Worm (Caenorhabditis elegans) whole organism, L4 larva: Measurements from ENCODE around the gene C18D11.3.
A peak's percentile ranks its signal among the peaks of the same experiment; 100 is the strongest.

Source experiments
- F10B5.3 ChIP-seq: sonication (generic microtip); optimal IDR thresholded peaks from 2 replicates; lab custom pipeline; 2016; ENCODE audit warnings: mild to moderate bottlenecking, missing genetic modification characterization, missing compliant biosample characterization
- F37D6.2 ChIP-seq: sonication (generic microtip); optimal IDR thresholded peaks from 2 replicates; lab custom pipeline; 2016; ENCODE audit warnings: mild to moderate bottlenecking, missing genetic modification characterization, missing compliant biosample characterization
- F49E8.2 ChIP-seq: sonication (generic microtip); optimal IDR thresholded peaks from 2 replicates; lab custom pipeline; 2016; ENCODE audit warnings: missing compliant biosample characterization, mild to moderate bottlenecking, missing genetic modification characterization, borderline replicate concordance
- R02D3.7 ChIP-seq: fragments of 150-350 bp; sonication (generic microtip); optimal IDR thresholded peaks from 3 replicates; lab custom pipeline; 2014; ENCODE audit warnings: missing biosample characterization, missing genetic modification characterization
- T20F7.1 ChIP-seq: fragments of 200-800 bp; sonication (Bioruptor generic); optimal IDR thresholded peaks from 2 replicates; lab custom pipeline; 2018; ENCODE audit warnings: mild to moderate bottlenecking, missing genetic modification characterization, missing compliant biosample characterization
- Y5F2A.4 ChIP-seq: fragments of 200-800 bp; sonication (Bioruptor generic); optimal IDR thresholded peaks from 2 replicates; lab custom pipeline; 2018; ENCODE audit warnings: mild to moderate bottlenecking, missing genetic modification characterization, missing compliant biosample characterization
- ZK546.5 ChIP-seq, 2 experiments: sonication (generic microtip); optimal IDR thresholded peaks; 2 replicates each; lab custom pipeline; 2017; ENCODE audit warnings: missing biosample characterization in 2 of 2, missing genetic modification characterization in 2 of 2
- ama-1 ChIP-seq: fragments of 150-350 bp; optimal IDR thresholded peaks from 2 replicates; lab custom pipeline; 2014; ENCODE audit warnings: inconsistent platforms, mixed read lengths
- ceh-32 ChIP-seq: sonication (generic microtip); optimal IDR thresholded peaks from 2 replicates; lab custom pipeline; 2016; ENCODE audit warnings: mild to moderate bottlenecking, missing genetic modification characterization, missing compliant biosample characterization; ENCODE audit not compliant: poor library complexity
- ceh-44 ChIP-seq: fragments of 200-800 bp; sonication (Bioruptor generic); IDR thresholded peaks from 2 replicates; pipeline ENCODE4 v1.3.6; 2022; ENCODE audit warnings: missing genetic modification reagents, missing genetic modification characterization, missing compliant biosample characterization
- ctbp-1 ChIP-seq: fragments of 200-800 bp; sonication (Bioruptor generic); IDR thresholded peaks from 2 replicates; pipeline ENCODE4 v1.3.6; 2022; ENCODE audit warnings: missing genetic modification reagents, missing genetic modification characterization, missing compliant biosample characterization
- daf-16 ChIP-seq, 3 experiments: sonication (generic microtip); optimal IDR thresholded peaks; 2 replicates each; lab custom pipeline; 2016 to 2017; ENCODE audit warnings: missing genetic modification characterization in 3 of 3, missing genetic modification reagents in 3 of 3, mild to moderate bottlenecking in 2 of 3, missing compliant biosample characterization in 2 of 3, missing biosample characterization in 1 of 3, moderate library complexity in 1 of 3
- daf-19 ChIP-seq: fragments of 200-800 bp; sonication (Bioruptor generic); conservative IDR thresholded peaks from 2 replicates; pipeline ENCODE4 v1.3.6; 2022; ENCODE audit warnings: missing genetic modification characterization, missing compliant biosample characterization
- dmd-8 ChIP-seq: fragments of 200-800 bp; sonication (Bioruptor generic); IDR thresholded peaks from 2 replicates; pipeline ENCODE4 v1.3.6; 2022; ENCODE audit warnings: missing genetic modification characterization, missing compliant biosample characterization
- dpl-1 ChIP-seq: fragments of 150-350 bp; optimal IDR thresholded peaks from 2 replicates; lab custom pipeline; 2014; ENCODE audit warnings: missing biosample characterization, missing genetic modification reagents, missing genetic modification characterization
- duxl-1 ChIP-seq: sonication (generic microtip); optimal IDR thresholded peaks from 2 replicates; lab custom pipeline; 2016; ENCODE audit warnings: mild to moderate bottlenecking, missing genetic modification characterization, moderate library complexity, missing compliant biosample characterization; ENCODE audit not compliant: poor library complexity
- hmg-1.1 ChIP-seq: fragments of 200-800 bp; sonication (Bioruptor generic); IDR thresholded peaks from 2 replicates; pipeline ENCODE4 v1.3.6; 2022; ENCODE audit warnings: missing genetic modification reagents, missing genetic modification characterization, missing compliant biosample characterization
- jun-1 ChIP-seq: fragments of 150-350 bp; optimal IDR thresholded peaks from 2 replicates; lab custom pipeline; 2014; ENCODE audit warnings: missing biosample characterization, missing genetic modification reagents, missing genetic modification characterization
- lin-15B ChIP-seq: fragments of 150-350 bp; sonication (generic microtip); optimal IDR thresholded peaks from 3 replicates; lab custom pipeline; 2014; ENCODE audit warnings: missing biosample characterization, missing genetic modification characterization
- madf-5 ChIP-seq, 2 experiments: fragments of 200-800 bp; sonication (Bioruptor generic); IDR thresholded peaks; 2 replicates each; pipeline ENCODE4 v1.3.6; 2022; ENCODE audit warnings: missing compliant biosample characterization in 2 of 2, missing genetic modification characterization in 2 of 2
- mxl-3 ChIP-seq: fragments of 200-800 bp; sonication (Bioruptor generic); optimal IDR thresholded peaks from 2 replicates; lab custom pipeline; 2018; ENCODE audit warnings: mild to moderate bottlenecking, missing genetic modification characterization, missing compliant biosample characterization
- nhr-10 ChIP-seq: fragments of 150-350 bp; optimal IDR thresholded peaks from 2 replicates; lab custom pipeline; 2014; ENCODE audit warnings: missing biosample characterization, missing genetic modification characterization
- nhr-102 ChIP-seq: sonication (generic microtip); optimal IDR thresholded peaks from 2 replicates; lab custom pipeline; 2016; ENCODE audit warnings: mild to moderate bottlenecking, missing genetic modification characterization, moderate library complexity, missing compliant biosample characterization
- nhr-11 ChIP-seq: fragments of 150-350 bp; optimal IDR thresholded peaks from 2 replicates; lab custom pipeline; 2014; ENCODE audit warnings: missing biosample characterization, missing genetic modification characterization
- nhr-111 ChIP-seq: fragments of 200-800 bp; sonication (Bioruptor generic); optimal IDR thresholded peaks from 2 replicates; lab custom pipeline; 2018; ENCODE audit warnings: mild to moderate bottlenecking, missing genetic modification characterization, missing compliant biosample characterization
- nhr-28 ChIP-seq: fragments of 150-350 bp; optimal IDR thresholded peaks from 2 replicates; lab custom pipeline; 2014; ENCODE audit warnings: missing biosample characterization, missing genetic modification characterization
- nhr-41 ChIP-seq: fragments of 200-800 bp; sonication (Bioruptor generic); IDR thresholded peaks from 2 replicates; pipeline ENCODE4 v1.3.6; 2022; ENCODE audit warnings: missing genetic modification reagents, missing genetic modification characterization, missing compliant biosample characterization
- nhr-42 ChIP-seq: fragments of 200-800 bp; sonication (Bioruptor generic); IDR thresholded peaks from 2 replicates; pipeline ENCODE4 v1.3.6; 2022; ENCODE audit warnings: missing genetic modification characterization, missing compliant biosample characterization
- nhr-6 ChIP-seq: fragments of 150-350 bp; optimal IDR thresholded peaks from 2 replicates; lab custom pipeline; 2014; ENCODE audit warnings: missing biosample characterization, missing genetic modification characterization
- nhr-76 ChIP-seq: fragments of 150-350 bp; optimal IDR thresholded peaks from 2 replicates; lab custom pipeline; 2014; ENCODE audit warnings: missing biosample characterization, missing genetic modification characterization
- pha-4 ChIP-seq, 2 experiments: fragments of 150-350 bp in 1 of 2; fragments of 200-800 bp in 1 of 2; sonication (Bioruptor generic) in 1 of 2; IDR thresholded peaks in 1 of 2; optimal IDR thresholded peaks in 1 of 2; 2 replicates each; pipeline versions ENCODE4 v1.3.6 to Lab custom; 2014 to 2022; ENCODE audit warnings: missing genetic modification characterization in 2 of 2, missing genetic modification reagents in 2 of 2, missing biosample characterization in 1 of 2, missing compliant biosample characterization in 1 of 2
- set-16 ChIP-seq: fragments of 200-800 bp; sonication (Bioruptor generic); IDR thresholded peaks from 2 replicates; pipeline ENCODE4 v1.3.6; 2022; ENCODE audit warnings: missing genetic modification reagents, missing genetic modification characterization, missing compliant biosample characterization
- skn-1 ChIP-seq: fragments of 150-350 bp; optimal IDR thresholded peaks from 2 replicates; lab custom pipeline; 2014; ENCODE audit warnings: missing biosample characterization, missing genetic modification characterization
- spr-1 ChIP-seq: sonication (generic microtip); optimal IDR thresholded peaks from 2 replicates; lab custom pipeline; 2016; ENCODE audit warnings: mild to moderate bottlenecking, missing genetic modification characterization, missing compliant biosample characterization
- spr-3 ChIP-seq: fragments of 200-800 bp; sonication (Bioruptor generic); optimal IDR thresholded peaks from 2 replicates; lab custom pipeline; 2018; ENCODE audit warnings: mild to moderate bottlenecking, missing genetic modification characterization, missing compliant biosample characterization
- tag-97 ChIP-seq: fragments of 200-800 bp; sonication (Bioruptor generic); IDR thresholded peaks from 2 replicates; pipeline ENCODE4 v1.3.6; 2022; ENCODE audit warnings: missing genetic modification characterization, missing compliant biosample characterization
- zip-2 ChIP-seq: fragments of 150-350 bp; optimal IDR thresholded peaks from 2 replicates; lab custom pipeline; 2014; ENCODE audit warnings: missing biosample characterization, missing genetic modification characterization
- ztf-11 ChIP-seq: fragments of 150-350 bp; optimal IDR thresholded peaks from 2 replicates; lab custom pipeline; 2014; ENCODE audit warnings: missing biosample characterization, missing genetic modification characterization

C18D11.3 gene

DNA sequence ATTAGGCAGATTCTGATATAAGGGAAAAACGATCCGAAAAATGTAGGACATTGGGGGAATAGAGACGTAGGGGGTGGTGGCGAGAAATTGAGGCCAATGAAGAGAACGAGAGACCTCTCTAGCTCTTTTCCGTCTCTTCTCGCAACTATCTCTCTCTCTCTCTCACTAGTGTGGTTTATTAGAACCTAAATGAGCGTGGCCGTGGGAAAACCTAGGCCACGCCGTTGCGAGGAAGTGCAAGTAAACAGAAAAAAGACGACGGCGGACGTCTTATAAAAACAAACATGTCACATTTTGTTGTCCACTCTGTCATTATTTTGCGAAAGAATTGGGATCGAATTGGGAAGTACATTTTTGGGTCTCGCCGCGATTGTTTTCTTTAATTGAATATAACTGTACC, 46.8 kb downstream of the C18D11.3 start (continued):
- TF ChIP-seq lin-15B (tag; lab: Kevin White, UChicago) (no peak), madf-5 (GFP tag; IDR thresholded peaks at IDR 0.05; lab: Robert Waterston, UW) (no peak), mxl-3 (GFP tag; lab: Kevin White, UChicago) (peak; percentile 85), nhr-10 (no peak), nhr-6 (tag; lab: Kevin White, UChicago) (peak; percentile 91), jun-1 (tag; lab: Kevin White, UChicago) (peak; percentile 9), ztf-11 (tag; lab: Kevin White, UChicago) (no peak), nhr-76 (no peak), dmd-8 (no peak), skn-1 (no peak), nhr-111 (GFP tag; lab: Kevin White, UChicago) (no peak), daf-19 (GFP tag; lab: Robert Waterston, UW) (no peak), ceh-44 (GFP tag; lab: Robert Waterston, UW) (peak; percentile 79; the same call in 1 of the 2 replicates), spr-3 (GFP tag; lab: Kevin White, UChicago) (peak; percentile 43), ctbp-1 (0 out of 2 replicates have a peak, but pooled peaks have one; percentile 35), nhr-28 (tag; lab: Kevin White, UChicago) (peak; percentile 85), spr-1 (tag; lab: Kevin White, UChicago) (peak; percentile 50), nhr-41 (GFP tag; lab: Robert Waterston, UW) (no peak), ama-1 (lab: Kevin White, UChicago) (no peak), ceh-32 (tag; lab: Kevin White, UChicago) (no peak), nhr-102 (tag; lab: Kevin White, UChicago) (peak; percentile 34), R02D3.7 (tag; lab: Kevin White, UChicago) (no peak), F10B5.3 (tag; lab: Kevin White, UChicago) (no peak), ZK546.5 (tag; optimal IDR thresholded peaks at IDR 0.05; lab: Kevin White, UChicago) (no peak), F49E8.2 (tag; lab: Kevin White, UChicago) (no peak), hmg-1.1 (GFP tag; lab: Robert Waterston, UW) (peak; percentile 86), zip-2 (tag; lab: Kevin White, UChicago) (no peak), pha-4 (GFP tag; IDR thresholded peaks at IDR 0.05; lab: Robert Waterston, UW) (peak; percentile 67), pha-4 (tag; optimal IDR thresholded peaks at IDR 0.05; lab: Kevin White, UChicago) (peak; percentile 96), Y5F2A.4 (GFP tag; lab: Kevin White, UChicago) (no peak), dpl-1 (peak; percentile 75), daf-16 (GFP tag; optimal IDR thresholded peaks at IDR 0.05; lab: Kevin White, UChicago) (peak; percentile 40 to 88), daf-16 (tag; optimal IDR thresholded peaks at IDR 0.05; lab: Kevin White, UChicago) (peak; percentile 99)

DNA sequence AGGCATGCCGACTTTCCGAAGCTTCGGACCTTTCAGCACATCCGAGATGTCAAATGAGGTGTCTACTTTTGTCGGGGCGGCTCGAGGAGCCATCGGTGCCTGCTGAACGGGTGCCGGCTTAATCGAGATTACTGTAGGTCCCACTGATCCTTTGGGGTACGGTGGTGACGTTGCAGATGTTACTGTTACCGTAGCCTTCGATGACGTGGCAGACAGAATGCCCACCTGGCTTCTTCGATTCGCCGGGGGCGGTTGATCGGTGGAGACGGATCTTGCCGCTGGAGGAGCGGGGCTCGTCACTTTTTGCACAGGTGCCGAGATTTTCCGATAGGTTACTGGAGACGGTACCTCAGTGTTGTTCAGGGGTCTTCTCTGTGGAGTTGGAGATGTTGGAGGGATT, 48.4 kb downstream of the C18D11.3 start:
- TF ChIP-seq nhr-41 (GFP tag; lab: Robert Waterston, UW) (no peak), hmg-1.1 (GFP tag; lab: Robert Waterston, UW) (no peak), F37D6.2 (no peak), set-16 (GFP tag; lab: Robert Waterston, UW) (peak; percentile 75; the same call in 1 of the 2 replicates), tag-97 (GFP tag; lab: Robert Waterston, UW) (no peak), nhr-11 (tag; lab: Kevin White, UChicago) (no peak), zip-2 (tag; lab: Kevin White, UChicago) (no peak), duxl-1 (no peak)

DNA sequence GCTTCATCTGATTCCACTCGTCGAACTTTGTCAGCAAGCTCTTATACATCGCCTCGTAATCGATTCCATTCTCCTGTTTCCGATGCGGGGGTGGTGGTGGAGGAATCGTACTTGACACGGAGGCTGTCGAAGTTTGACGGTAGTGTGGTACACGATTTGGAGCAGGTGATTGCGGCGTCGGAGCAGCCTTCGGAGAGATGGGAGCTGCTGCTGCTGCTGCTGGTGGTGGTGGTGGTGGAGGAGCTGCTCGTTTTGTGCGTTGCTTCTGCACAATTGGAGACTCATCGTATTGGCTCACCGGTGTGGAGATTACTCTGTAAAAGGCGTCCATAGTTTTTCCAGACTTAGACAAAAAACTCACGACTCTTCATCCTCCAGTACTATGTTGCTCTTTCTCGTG, 51.0 kb downstream of the C18D11.3 start:
- TF ChIP-seq nhr-28 (tag; lab: Kevin White, UChicago): no peak
- TF ChIP-seq nhr-42 (GFP tag; lab: Robert Waterston, UW): no peak
- TF ChIP-seq T20F7.1 (GFP tag; lab: Kevin White, UChicago): no peak
- TF ChIP-seq set-16 (GFP tag; lab: Robert Waterston, UW): peak; percentile 81
- TF ChIP-seq pha-4 (GFP tag; IDR thresholded peaks at IDR 0.05; lab: Robert Waterston, UW): peak; percentile 25; the same call in 1 of the 2 replicates
- no peak for TF ChIP-seq pha-4 (tag; optimal IDR thresholded peaks at IDR 0.05; lab: Kevin White, UChicago)
- TF ChIP-seq, all 104 proteins: peak for 2
